Worm (Caenorhabditis elegans): ENCODE measurements around the gene eef-1G.
A peak's percentile ranks its signal among the peaks of the same experiment; 100 is the strongest.

The eef-1G gene

ce11 chrV:10960544-10960943 lies 5.0 kb upstream of the eef-1G start, which contains the start of gene vps-36:
Gene vps-36, minus strand, starts transcription at chrV:10960669.
- TF ChIP-seq atf-7 (tag; optimal IDR thresholded peaks at IDR 0.05) (peak; percentile 11), rcor-1 (GFP tag; IDR thresholded peaks at IDR 0.05) (no peak), nhr-80 (tag; optimal IDR thresholded peaks at IDR 0.05) (peak; percentile 90), Y53G8AR.9 (GFP tag; conservative IDR thresholded peaks at IDR 0.05) (0 out of 2 replicates have a peak, but pooled peaks have one; percentile 10), bed-1 (GFP tag; IDR thresholded peaks at IDR 0.05) (no peak), nfya-2 (GFP tag; IDR thresholded peaks at IDR 0.05) (no peak), pbrm-1 (GFP tag; IDR thresholded peaks at IDR 0.05) (peak; percentile 57; the same call in 1 of the 2 replicates), zim-3 (tag; optimal IDR thresholded peaks at IDR 0.05) (no peak), let-607 (tag; optimal IDR thresholded peaks at IDR 0.05) (peak; percentile 37 to 77), mcd-1 (GFP tag; IDR thresholded peaks at IDR 0.05) (no peak), ekl-4 (GFP tag; IDR thresholded peaks at IDR 0.05) (0 out of 2 replicates have a peak, but pooled peaks have one; percentile 43), dox-1 (GFP tag; IDR thresholded peaks at IDR 0.05) (peak; percentile 48)

ce11 chrV:10961448-10961870 lies 4.1 kb upstream of the eef-1G start:
- TF ChIP-seq madf-10 (tag; optimal IDR thresholded peaks at IDR 0.05) (peak; percentile 12), ceh-27 (GFP tag; optimal IDR thresholded peaks at IDR 0.05) (peak; percentile 67), pbrm-1 (GFP tag; IDR thresholded peaks at IDR 0.05) (peak; percentile 52; the same call in 1 of the 2 replicates), somi-1 (GFP tag; optimal IDR thresholded peaks at IDR 0.05) (peak; percentile 40), lin-40 (tag; optimal IDR thresholded peaks at IDR 0.05) (peak; percentile 34), efl-1 (GFP tag; optimal IDR thresholded peaks at IDR 0.05) (no peak), ceh-40 (GFP tag; IDR thresholded peaks at IDR 0.05) (no peak), tbp1 (GFP tag; optimal IDR thresholded peaks at IDR 0.05) (peak; percentile 10), K11D2.4 (GFP tag; IDR thresholded peaks at IDR 0.05) (peak; percentile 52; the same call in 1 of the 2 replicates), madf-6 (GFP tag; IDR thresholded peaks at IDR 0.05) (0 out of 2 replicates have a peak, but pooled peaks have one; percentile 12), sptf-2 (GFP tag; optimal IDR thresholded peaks at IDR 0.05) (no peak), nhr-80 (tag; optimal IDR thresholded peaks at IDR 0.05) (peak; percentile 7), Y56A3A.18 (GFP tag; IDR thresholded peaks at IDR 0.05) (0 out of 2 replicates have a peak, but pooled peaks have one; percentile 43), hmg-1.2 (GFP tag; IDR thresholded peaks at IDR 0.05) (peak; percentile 53; the same call in 1 of the 2 replicates), rec-8 (tag; optimal IDR thresholded peaks at IDR 0.05) (no peak), zfh-2 (GFP tag; conservative IDR thresholded peaks at IDR 0.05) (peak; percentile 86), B0336.3 (GFP tag; IDR thresholded peaks at IDR 0.05) (peak; percentile 36; the same call in 1 of the 2 replicates), lir-1 (GFP tag; conservative IDR thresholded peaks at IDR 0.05) (no peak), hlh-12 (tag; optimal IDR thresholded peaks at IDR 0.05) (no peak), attf-5 (GFP tag; optimal IDR thresholded peaks at IDR 0.05) (peak; percentile 38), dox-1 (GFP tag; IDR thresholded peaks at IDR 0.05) (peak; percentile 44; the same call in 1 of the 2 replicates), ekl-4 (GFP tag; IDR thresholded peaks at IDR 0.05) (0 out of 2 replicates have a peak, but pooled peaks have one; percentile 39), ceh-91 (GFP tag; IDR thresholded peaks at IDR 0.05) (no peak), ztf-3 (GFP tag; optimal IDR thresholded peaks at IDR 0.05) (peak; percentile 26), Y53G8AR.9 (GFP tag; conservative IDR thresholded peaks at IDR 0.05) (no peak), egrh-3 (GFP tag; IDR thresholded peaks at IDR 0.05) (no peak), atf-7 (tag; optimal IDR thresholded peaks at IDR 0.05) (peak; percentile 48), ceh-100 (GFP tag; IDR thresholded peaks at IDR 0.05) (no peak), mel-28 (tag; optimal IDR thresholded peaks at IDR 0.05; ENCODE audit: borderline replicate concordance) (no peak), aptf-3 (GFP tag; IDR thresholded peaks at IDR 0.05) (no peak), ZK185.1 (tag; optimal IDR thresholded peaks at IDR 0.05; ENCODE audit: poor library complexity, severe bottlenecking) (peak; percentile 19), K12H6.12 (tag; optimal IDR thresholded peaks at IDR 0.05) (peak; percentile 67), nfyb-1 (GFP tag; IDR thresholded peaks at IDR 0.05) (peak; percentile 29; the same call in 1 of the 2 replicates), cebp-1 (GFP tag; IDR thresholded peaks at IDR 0.05) (no peak), cebp-1 (tag; optimal IDR thresholded peaks at IDR 0.05) (peak; percentile 66), hsf-1 (GFP tag; IDR thresholded peaks at IDR 0.05) (0 out of 2 replicates have a peak, but pooled peaks have one; percentile 15), mcd-1 (GFP tag; IDR thresholded peaks at IDR 0.05) (peak; percentile 29; the same call in 1 of the 2 replicates), snpc-3.4 (tag; optimal IDR thresholded peaks at IDR 0.05) (no peak), attf-6 (GFP tag; IDR thresholded peaks at IDR 0.05) (no peak), dpff-1 (tag; optimal IDR thresholded peaks at IDR 0.05) (no peak)

Measured in whole organism, young adult.